Worm (Caenorhabditis elegans) whole organism, late embryonic: ENCODE measurements around the gene herd-1.

Experiments used
- ceh-24 ChIP-seq: sonication (generic microtip); optimal IDR thresholded peaks from 2 replicates; lab custom pipeline; 2016; ENCODE audit warnings: mild to moderate bottlenecking, missing genetic modification characterization, missing compliant biosample characterization
- elt-2 ChIP-seq: sonication (generic microtip); optimal IDR thresholded peaks from 2 replicates; lab custom pipeline; 2016; ENCODE audit warnings: missing genetic modification reagents, missing genetic modification characterization, missing compliant biosample characterization
- pros-1 ChIP-seq: fragments of 150-350 bp; optimal IDR thresholded peaks from 2 replicates; lab custom pipeline; 2014; ENCODE audit warnings: missing biosample characterization, missing genetic modification reagents, missing genetic modification characterization
- ttx-3 ChIP-seq: sonication (generic microtip); optimal IDR thresholded peaks from 2 replicates; lab custom pipeline; 2016; ENCODE audit warnings: missing genetic modification reagents, missing genetic modification characterization, missing compliant biosample characterization

herd-1 gene

ce11 chrIII:12542656-12543055 lies 46.3 kb downstream of the herd-1 start:
- TF ChIP-seq ceh-24 (no peak), pros-1 (no peak)

DNA sequence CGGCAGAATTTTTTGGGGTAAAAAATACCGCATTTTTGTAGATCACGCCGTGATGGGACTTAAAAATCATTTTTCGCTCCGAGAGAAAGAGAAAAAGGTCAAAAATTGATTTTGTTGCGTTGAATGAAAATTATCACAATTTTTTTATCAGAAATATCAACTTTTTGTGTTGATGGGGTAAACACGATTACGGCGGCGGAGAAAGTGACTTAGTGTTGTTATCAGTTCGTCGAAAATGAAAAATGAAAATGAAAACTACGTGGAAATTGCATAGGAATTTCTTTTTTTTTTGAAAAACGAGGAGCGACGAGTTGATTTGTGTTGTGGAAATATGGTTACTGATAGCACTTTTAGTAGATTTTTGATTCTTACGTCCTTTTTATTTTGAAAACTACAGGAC lies 52.1 kb downstream of the herd-1 start:
- TF ChIP-seq ttx-3 (no peak), elt-2 (tag; lab: Kevin White, UChicago) (peak; percentile 28)
